Worm (Caenorhabditis elegans): ENCODE results near the gene C47E8.4.

ce11 chrV:14686231-14687105 lies 1.2 kb upstream of the C47E8.4 start:
- TF ChIP-seq med-1 (GFP tag; optimal IDR thresholded peaks at IDR 0.05; ENCODE audit: insufficient read depth): no peak
- TF ChIP-seq tab-1 (GFP tag; IDR thresholded peaks at IDR 0.05): no peak

Measured in whole organism, midembryonic.